Fruit fly (Drosophila melanogaster) whole organism, embryonic: Measurements from ENCODE around the gene Sik2.

Experiments used
- Aef1 ChIP-seq: fragments of 200-800 bp; sonication (Bioruptor generic); IDR thresholded peaks from 3 replicates; pipeline ENCODE4 v1.3.6; 2022; ENCODE audit warnings: missing biosample characterization, missing genetic modification characterization
- CG10366 ChIP-seq: fragments of 200-800 bp; sonication (Bioruptor generic); IDR thresholded peaks from 2 replicates; pipeline ENCODE4 v1.3.6; 2022; ENCODE audit warnings: missing biosample characterization, missing genetic modification characterization
- CG11085 ChIP-seq: fragments of 200-800 bp; sonication (Bioruptor generic); IDR thresholded peaks from 2 replicates; pipeline ENCODE4 v1.3.6; 2022; ENCODE audit warnings: missing biosample characterization, missing genetic modification characterization
- CG11398 ChIP-seq: fragments of 200-800 bp; sonication (Bioruptor generic); optimal IDR thresholded peaks from 2 replicates; lab custom pipeline; 2016; ENCODE audit warnings: missing biosample characterization, missing genetic modification characterization
- CG1233 ChIP-seq: fragments of 200-800 bp; sonication (Bioruptor generic); optimal IDR thresholded peaks from 4 replicates; lab custom pipeline; 2018; ENCODE audit warnings: missing biosample characterization, mild to moderate bottlenecking, missing genetic modification characterization
- CG12744 ChIP-seq: fragments of 200-800 bp; sonication (Bioruptor generic); optimal IDR thresholded peaks from 2 replicates; lab custom pipeline; 2016; ENCODE audit warnings: missing biosample characterization, missing genetic modification characterization
- CG12769 ChIP-seq: fragments of 200-800 bp; sonication (Bioruptor generic); optimal IDR thresholded peaks from 2 replicates; lab custom pipeline; 2019; ENCODE audit warnings: missing biosample characterization, mild to moderate bottlenecking, missing genetic modification characterization, moderate library complexity
- CG13123 ChIP-seq: fragments of 200-800 bp; sonication (Bioruptor generic); optimal IDR thresholded peaks from 2 replicates; lab custom pipeline; 2016; ENCODE audit warnings: missing biosample characterization, missing genetic modification characterization
- CG14050 ChIP-seq: fragments of 200-800 bp; sonication (Bioruptor generic); IDR thresholded peaks from 3 replicates; pipeline ENCODE4 v1.3.6; 2022; ENCODE audit warnings: missing biosample characterization, missing genetic modification characterization
- CG14965 ChIP-seq: fragments of 200-800 bp; sonication (Bioruptor generic); optimal IDR thresholded peaks from 2 replicates; lab custom pipeline; 2016; ENCODE audit warnings: missing biosample characterization, missing genetic modification characterization, borderline replicate concordance
- CG1647 ChIP-seq: fragments of 200-800 bp; sonication (Bioruptor generic); optimal IDR thresholded peaks from 3 replicates; lab custom pipeline; 2016; ENCODE audit warnings: missing biosample characterization, missing genetic modification characterization
- CG16779 ChIP-seq: fragments of 200-800 bp; sonication (Bioruptor generic); IDR thresholded peaks from 2 replicates; pipeline ENCODE4 v1.3.6; 2022; ENCODE audit warnings: missing biosample characterization, missing genetic modification characterization
- CG1792 ChIP-seq: fragments of 200-800 bp; sonication (Bioruptor generic); optimal IDR thresholded peaks from 2 replicates; lab custom pipeline; 2016; ENCODE audit warnings: missing biosample characterization, missing genetic modification characterization
- CG18011 ChIP-seq: fragments of 200-800 bp; sonication (Bioruptor generic); optimal IDR thresholded peaks from 2 replicates; lab custom pipeline; 2017; ENCODE audit warnings: missing biosample characterization, missing genetic modification characterization, mild to moderate bottlenecking, moderate library complexity, missing genotype
- CG2116 ChIP-seq: fragments of 200-800 bp; sonication (Bioruptor generic); optimal IDR thresholded peaks from 3 replicates; lab custom pipeline; 2018; ENCODE audit warnings: missing biosample characterization, mild to moderate bottlenecking, missing genetic modification characterization
- CG2199 ChIP-seq: fragments of 200-800 bp; sonication (Bioruptor generic); IDR thresholded peaks from 3 replicates; pipeline ENCODE4 v1.3.6; 2022; ENCODE audit warnings: missing biosample characterization, missing genetic modification characterization
- CG2712 ChIP-seq: fragments of 200-800 bp; optimal IDR thresholded peaks from 3 replicates; lab custom pipeline; 2019; ENCODE audit warnings: missing biosample characterization, mild to moderate bottlenecking, missing genetic modification characterization, moderate library complexity
- CG43689 ChIP-seq: fragments of 200-800 bp; sonication (Bioruptor generic); IDR thresholded peaks from 2 replicates; pipeline ENCODE4 v1.3.6; 2022; ENCODE audit warnings: missing biosample characterization, missing genetic modification characterization
- CG4707 ChIP-seq: fragments of 200-800 bp; sonication (Bioruptor generic); optimal IDR thresholded peaks from 2 replicates; lab custom pipeline; 2018; ENCODE audit warnings: missing biosample characterization, mild to moderate bottlenecking, missing genetic modification characterization, moderate library complexity
- CG7271 ChIP-seq: fragments of 200-800 bp; sonication (Bioruptor generic); optimal IDR thresholded peaks from 2 replicates; lab custom pipeline; 2018; ENCODE audit warnings: missing biosample characterization, mild to moderate bottlenecking, missing genetic modification characterization, moderate library complexity
- CG7839 ChIP-seq: fragments of 200-800 bp; sonication (Bioruptor generic); optimal IDR thresholded peaks from 3 replicates; lab custom pipeline; 2018; ENCODE audit warnings: missing biosample characterization, mild to moderate bottlenecking, missing genetic modification characterization, moderate library complexity
- CG9437 ChIP-seq: fragments of 200-800 bp; sonication (Bioruptor generic); optimal IDR thresholded peaks from 2 replicates; lab custom pipeline; 2018; ENCODE audit warnings: missing biosample characterization, mild to moderate bottlenecking, missing genetic modification characterization
- CrebB ChIP-seq: fragments of 200-800 bp; sonication (Bioruptor generic); optimal IDR thresholded peaks from 3 replicates; lab custom pipeline; 2018; ENCODE audit warnings: missing biosample characterization, mild to moderate bottlenecking, missing genetic modification characterization
- Fer3 ChIP-seq: fragments of 200-800 bp; sonication (Bioruptor generic); optimal IDR thresholded peaks from 2 replicates; lab custom pipeline; 2018; ENCODE audit warnings: missing biosample characterization, mild to moderate bottlenecking, missing genetic modification characterization, moderate library complexity
- Gsc ChIP-seq: fragments of 200-800 bp; sonication (Bioruptor generic); IDR thresholded peaks from 2 replicates; pipeline ENCODE4 v1.3.6; 2022; ENCODE audit warnings: missing biosample characterization, missing genetic modification characterization
- H15 ChIP-seq: fragments of 200-800 bp; sonication (Bioruptor generic); IDR thresholded peaks from 3 replicates; pipeline ENCODE4 v1.3.6; 2022; ENCODE audit warnings: missing biosample characterization, missing genetic modification characterization
- HLHmδ ChIP-seq: fragments of 200-800 bp; sonication (Bioruptor generic); optimal IDR thresholded peaks from 2 replicates; lab custom pipeline; 2018; ENCODE audit warnings: missing biosample characterization, mild to moderate bottlenecking, missing genetic modification characterization, moderate library complexity
- Lim3 ChIP-seq: fragments of 200-800 bp; sonication (Bioruptor generic); IDR thresholded peaks from 2 replicates; pipeline ENCODE4 v1.3.6; 2022; ENCODE audit warnings: missing biosample characterization, missing genetic modification characterization
- Myb ChIP-seq: fragments of 200-800 bp; sonication (Bioruptor generic); optimal IDR thresholded peaks from 2 replicates; lab custom pipeline; 2016; ENCODE audit warnings: missing biosample characterization, missing genetic modification characterization
- NC2α ChIP-seq: fragments of 200-800 bp; sonication (Bioruptor generic); optimal IDR thresholded peaks from 2 replicates; lab custom pipeline; 2016; ENCODE audit warnings: missing biosample characterization, missing genetic modification characterization
- Sox102F ChIP-seq: fragments of 200-800 bp; sonication (Bioruptor generic); optimal IDR thresholded peaks from 2 replicates; lab custom pipeline; 2018; ENCODE audit warnings: missing biosample characterization, mild to moderate bottlenecking, missing genetic modification characterization, moderate library complexity
- Spps ChIP-seq: fragments of 200-800 bp; sonication (Bioruptor generic); optimal IDR thresholded peaks from 2 replicates; lab custom pipeline; 2018; ENCODE audit warnings: missing biosample characterization, mild to moderate bottlenecking, missing genetic modification characterization
- al ChIP-seq: fragments of 200-800 bp; sonication (Bioruptor generic); IDR thresholded peaks from 2 replicates; pipeline ENCODE4 v1.3.6; 2022; ENCODE audit warnings: missing biosample characterization, missing genetic modification characterization
- amos ChIP-seq: fragments of 200-800 bp; sonication (Bioruptor generic); IDR thresholded peaks from 2 replicates; pipeline ENCODE4 v1.3.6; 2022; ENCODE audit warnings: missing biosample characterization, missing genetic modification characterization; ENCODE audit not compliant: partially characterized antibody
- az2 ChIP-seq: fragments of 200-800 bp; sonication (Bioruptor generic); optimal IDR thresholded peaks from 3 replicates; lab custom pipeline; 2016; ENCODE audit warnings: missing biosample characterization, missing genetic modification characterization
- chm ChIP-seq: fragments of 200-800 bp; sonication (Bioruptor generic); IDR thresholded peaks from 2 replicates; pipeline ENCODE4 v1.3.6; 2022; ENCODE audit warnings: missing biosample characterization, missing genetic modification characterization
- crp ChIP-seq, 2 experiments: fragments of 200-800 bp; sonication (Bioruptor generic); optimal IDR thresholded peaks; 2 replicates in 1 of 2; 3 replicates in 1 of 2; lab custom pipeline; 2017; ENCODE audit warnings: missing biosample characterization in 2 of 2, missing genetic modification characterization in 2 of 2, mild to moderate bottlenecking in 1 of 2, moderate library complexity in 1 of 2
- dpn ChIP-seq, 2 experiments: fragments of 200-800 bp; sonication (Bioruptor generic); optimal IDR thresholded peaks; 3 replicates each; lab custom pipeline; 2016; ENCODE audit warnings: missing biosample characterization in 2 of 2, missing genetic modification characterization in 2 of 2
- fu2 ChIP-seq: fragments of 200-800 bp; sonication (Bioruptor generic); optimal IDR thresholded peaks from 2 replicates; lab custom pipeline; 2016; ENCODE audit warnings: missing biosample characterization, missing genetic modification characterization
- ken ChIP-seq: fragments of 200-800 bp; sonication (Bioruptor generic); IDR thresholded peaks from 3 replicates; pipeline ENCODE4 v1.3.6; 2022; ENCODE audit warnings: missing biosample characterization, missing genetic modification characterization
- oc ChIP-seq: fragments of 200-800 bp; sonication (Bioruptor generic); optimal IDR thresholded peaks from 2 replicates; lab custom pipeline; 2018; ENCODE audit warnings: missing biosample characterization, mild to moderate bottlenecking, missing genetic modification characterization, moderate library complexity
- pb ChIP-seq: fragments of 200-800 bp; sonication (Bioruptor generic); optimal IDR thresholded peaks from 3 replicates; lab custom pipeline; 2016; ENCODE audit warnings: missing biosample characterization, missing genetic modification characterization
- sd ChIP-seq: fragments of 200-800 bp; sonication (Bioruptor generic); optimal IDR thresholded peaks from 3 replicates; lab custom pipeline; 2018; ENCODE audit warnings: missing biosample characterization, mild to moderate bottlenecking, missing genetic modification characterization, moderate library complexity
- seq ChIP-seq: fragments of 200-800 bp; sonication (Bioruptor generic); IDR thresholded peaks from 2 replicates; pipeline ENCODE4 v1.3.6; 2022; ENCODE audit warnings: missing biosample characterization, missing genetic modification characterization
- shn ChIP-seq: fragments of 200-800 bp; sonication (Bioruptor generic); optimal IDR thresholded peaks from 3 replicates; lab custom pipeline; 2016; ENCODE audit warnings: missing biosample characterization, missing genetic modification characterization
- sima ChIP-seq: fragments of 200-800 bp; sonication (Bioruptor generic); optimal IDR thresholded peaks from 2 replicates; lab custom pipeline; 2016; ENCODE audit warnings: missing biosample characterization, missing genetic modification characterization
- stc ChIP-seq: fragments of 200-800 bp; sonication (Bioruptor generic); IDR thresholded peaks from 2 replicates; pipeline ENCODE4 v1.3.6; 2022; ENCODE audit warnings: missing biosample characterization, missing genetic modification characterization
- tup ChIP-seq: fragments of 200-800 bp; sonication (Bioruptor generic); optimal IDR thresholded peaks from 2 replicates; lab custom pipeline; 2016; ENCODE audit warnings: missing biosample characterization, mild to moderate bottlenecking, missing genetic modification characterization, moderate library complexity
- wek ChIP-seq: fragments of 200-800 bp; sonication (Bioruptor generic); optimal IDR thresholded peaks from 3 replicates; lab custom pipeline; 2018; ENCODE audit warnings: missing biosample characterization, mild to moderate bottlenecking, missing genetic modification characterization, moderate library complexity
- zfh1 ChIP-seq: fragments of 200-800 bp; sonication (Bioruptor generic); IDR thresholded peaks from 3 replicates; pipeline ENCODE4 v1.3.6; 2022; ENCODE audit warnings: missing biosample characterization, missing genetic modification characterization

Sik2 gene

DNA sequence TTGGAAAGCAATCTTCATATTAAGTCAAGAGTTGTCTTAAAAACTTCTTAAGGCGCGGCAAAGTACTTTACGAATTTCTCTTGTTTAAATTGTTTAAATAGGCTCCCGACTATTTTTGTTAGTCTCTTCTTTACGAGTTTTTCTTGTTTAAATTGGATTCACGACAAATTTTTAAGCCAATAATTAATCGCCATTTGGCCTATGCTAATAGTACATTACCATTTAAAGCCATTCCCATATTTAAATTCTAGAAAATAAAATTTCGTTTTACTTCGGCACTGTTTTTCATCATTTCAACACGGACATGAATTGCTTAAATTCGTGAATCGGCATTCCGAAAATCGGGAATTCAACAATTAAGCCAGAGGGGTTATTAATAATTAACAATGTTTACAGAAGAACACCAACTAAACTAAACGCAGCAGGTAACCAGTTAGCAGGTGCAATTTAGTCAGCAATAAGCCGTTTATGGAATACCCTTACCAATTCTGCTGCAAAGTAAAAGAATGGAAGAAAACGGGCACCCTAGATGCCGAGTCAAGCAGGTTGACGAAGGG lies 52.2 kb downstream of the Sik2 start (continued):
- peak; percentile 79 for TF ChIP-seq CG2712
- peak; percentile 59 for TF ChIP-seq CG1233 (GFP tag; lab: Kevin White, UChicago)
- peak; percentile 59 for TF ChIP-seq shn (GFP tag; lab: Kevin White, UChicago)
- TF ChIP-seq oc = no peak
- no peak for TF ChIP-seq sd (tag; lab: Kevin White, UChicago)
- TF ChIP-seq pb (GFP tag; lab: Kevin White, UChicago) = no peak
- TF ChIP-seq CG14965 (GFP tag; lab: Kevin White, UChicago) = no peak
- TF ChIP-seq fu2 (GFP tag; lab: Kevin White, UChicago) = peak; percentile 72
- 0 out of 3 replicates have a peak, but pooled peaks have one; percentile 23 for TF ChIP-seq H15
- peak; percentile 76 for TF ChIP-seq CG1792 (GFP tag; lab: Kevin White, UChicago)
- no peak for TF ChIP-seq CG16779 (GFP tag; lab: Robert Waterston, UW)
- no peak for TF ChIP-seq CG12744
- TF ChIP-seq CG2116 = peak; percentile 46
- TF ChIP-seq Spps (tag; lab: Kevin White, UChicago) = no peak
- TF ChIP-seq CG7839 (tag; lab: Kevin White, UChicago) = peak; percentile 79
- no peak for TF ChIP-seq amos (GFP tag; lab: Robert Waterston, UW)
- peak; percentile 40 for TF ChIP-seq Myb (GFP tag; lab: Kevin White, UChicago)
- peak; percentile 58; the same call in 2 of the 3 replicates for TF ChIP-seq CG14050 (GFP tag; lab: Robert Waterston, UW)
- TF ChIP-seq crp (GFP tag; optimal IDR thresholded peaks at IDR 0.05; lab: Kevin White, UChicago) = peak in 1 of 2 experiments; percentile 67
- TF ChIP-seq CG9437 (GFP tag; lab: Kevin White, UChicago) = peak; percentile 85
- TF ChIP-seq CrebB (tag; lab: Kevin White, UChicago) = no peak
- peak; percentile 64 for TF ChIP-seq CG1647 (GFP tag; lab: Kevin White, UChicago)
- TF ChIP-seq HLHmδ (GFP tag; lab: Kevin White, UChicago) = no peak
- no peak for TF ChIP-seq CG2199 (GFP tag; lab: Robert Waterston, UW)
- TF ChIP-seq CG10366 = peak; percentile 63
- peak; percentile 39 for TF ChIP-seq CG13123 (GFP tag; lab: Kevin White, UChicago)
- TF ChIP-seq stc (GFP tag; lab: Robert Waterston, UW) = no peak
- 0 out of 2 replicates have a peak, but pooled peaks have one; percentile 43 for TF ChIP-seq CG11085 (GFP tag; lab: Robert Waterston, UW)
- TF ChIP-seq CG7271 (tag; lab: Kevin White, UChicago) = no peak
- peak; percentile 75 for TF ChIP-seq Sox102F (GFP tag; lab: Kevin White, UChicago)
- TF ChIP-seq wek (GFP tag; lab: Kevin White, UChicago) = peak; percentile 95
- TF ChIP-seq ken (GFP tag; lab: Robert Waterston, UW) = no peak
- peak; percentile 37 for TF ChIP-seq sima (GFP tag; lab: Kevin White, UChicago)
- TF ChIP-seq CG12769 (tag; lab: Kevin White, UChicago) = peak; percentile 52
- TF ChIP-seq Gsc (GFP tag; lab: Robert Waterston, UW) = no peak
- TF ChIP-seq NC2α = peak; percentile 52
- peak; percentile 28 for TF ChIP-seq CG11398 (GFP tag; lab: Kevin White, UChicago)
- TF ChIP-seq CG43689 (GFP tag; lab: Robert Waterston, UW) = no peak
- TF ChIP-seq dpn (GFP tag; optimal IDR thresholded peaks at IDR 0.05; lab: Kevin White, UChicago) = peak; percentile 41 to 76
- no peak for TF ChIP-seq CG4707 (GFP tag; lab: Kevin White, UChicago)
- peak; percentile 40; the same call in 2 of the 3 replicates for TF ChIP-seq Aef1 (GFP tag; lab: Robert Waterston, UW)
- peak; percentile 71 for TF ChIP-seq az2 (GFP tag; lab: Kevin White, UChicago)
- peak; percentile 55; the same call in 1 of the 3 replicates for TF ChIP-seq zfh1 (GFP tag; lab: Robert Waterston, UW)
- TF ChIP-seq chm = peak; percentile 59; the same call in 1 of the 2 replicates
- TF ChIP-seq Lim3 (GFP tag; lab: Robert Waterston, UW) = no peak
- peak; percentile 44 for TF ChIP-seq CG18011
- peak; percentile 31 for TF ChIP-seq tup (GFP tag; lab: Kevin White, UChicago)
- peak; percentile 60 for TF ChIP-seq Fer3 (tag; lab: Kevin White, UChicago)
- TF ChIP-seq al (GFP tag; lab: Robert Waterston, UW) = peak; percentile 62
- TF ChIP-seq seq (GFP tag; lab: Robert Waterston, UW) = peak; percentile 38
